Worm (Caenorhabditis elegans) whole organism, young adult: ENCODE measurements around the gene far-3.

Experiments
- C17E4.6 ChIP-seq: fragments of 200-800 bp; sonication (Bioruptor generic); IDR thresholded peaks from 2 replicates; pipeline ENCODE4 v1.3.6; 2022; ENCODE audit warnings: missing genetic modification reagents, missing genetic modification characterization, missing compliant biosample characterization
- F22D6.2 ChIP-seq: sonication (generic microtip); optimal IDR thresholded peaks from 2 replicates; lab custom pipeline; 2016; ENCODE audit warnings: mild to moderate bottlenecking, missing genetic modification characterization, missing compliant biosample characterization
- F37B4.10 ChIP-seq: fragments of 200-800 bp; sonication (Bioruptor generic); IDR thresholded peaks from 2 replicates; pipeline ENCODE4 v1.3.6; 2022; ENCODE audit warnings: missing genetic modification characterization, missing compliant biosample characterization
- F57A8.1 ChIP-seq: fragments of 200-800 bp; sonication (Bioruptor generic); optimal IDR thresholded peaks from 2 replicates; lab custom pipeline; 2018; ENCODE audit warnings: mild to moderate bottlenecking, missing genetic modification characterization, moderate library complexity, missing compliant biosample characterization
- Y53G8AR.9 ChIP-seq: fragments of 200-800 bp; sonication (Bioruptor generic); conservative IDR thresholded peaks from 2 replicates; pipeline ENCODE4 v1.3.6; 2022; ENCODE audit warnings: missing genetic modification reagents, missing genetic modification characterization, missing compliant biosample characterization
- akir-1 ChIP-seq: fragments of 200-800 bp; sonication (Bioruptor generic); optimal IDR thresholded peaks from 2 replicates; lab custom pipeline; 2018; ENCODE audit warnings: mild to moderate bottlenecking, missing genetic modification characterization, moderate library complexity, missing compliant biosample characterization
- atf-7 ChIP-seq: sonication (generic microtip); optimal IDR thresholded peaks from 2 replicates; lab custom pipeline; 2017; ENCODE audit warnings: mild to moderate bottlenecking, missing genetic modification characterization, missing compliant biosample characterization
- athp-1 ChIP-seq: sonication (generic microtip); optimal IDR thresholded peaks from 2 replicates; lab custom pipeline; 2017; ENCODE audit warnings: mild to moderate bottlenecking, missing genetic modification characterization, missing compliant biosample characterization
- attf-3 ChIP-seq: fragments of 200-800 bp; sonication (Bioruptor generic); conservative IDR thresholded peaks from 2 replicates; pipeline ENCODE4 v1.3.6; 2022; ENCODE audit warnings: missing genetic modification reagents, missing genetic modification characterization, missing compliant biosample characterization
- attf-5 ChIP-seq: fragments of 200-800 bp; sonication (Bioruptor generic); optimal IDR thresholded peaks from 2 replicates; lab custom pipeline; 2018; ENCODE audit warnings: mild to moderate bottlenecking, missing genetic modification characterization, missing compliant biosample characterization
- bed-1 ChIP-seq: fragments of 200-800 bp; sonication (Bioruptor generic); IDR thresholded peaks from 2 replicates; pipeline ENCODE4 v1.3.6; 2022; ENCODE audit warnings: missing genetic modification reagents, missing genetic modification characterization, missing compliant biosample characterization
- bed-2 ChIP-seq: fragments of 200-800 bp; sonication (Bioruptor generic); IDR thresholded peaks from 2 replicates; pipeline ENCODE4 v1.3.6; 2022; ENCODE audit warnings: missing genetic modification reagents, missing genetic modification characterization, missing compliant biosample characterization
- ceh-27 ChIP-seq: fragments of 200-800 bp; sonication (Bioruptor generic); optimal IDR thresholded peaks from 2 replicates; lab custom pipeline; 2018; ENCODE audit warnings: mild to moderate bottlenecking, missing genetic modification characterization, moderate library complexity, missing compliant biosample characterization
- ceh-40 ChIP-seq: fragments of 200-800 bp; sonication (Bioruptor generic); IDR thresholded peaks from 2 replicates; pipeline ENCODE4 v1.3.6; 2022; ENCODE audit warnings: missing genetic modification characterization, missing compliant biosample characterization
- ceh-58 ChIP-seq: fragments of 200-800 bp; sonication (Bioruptor generic); IDR thresholded peaks from 2 replicates; pipeline ENCODE4 v1.3.6; 2022; ENCODE audit warnings: missing genetic modification characterization, missing compliant biosample characterization
- ceh-91 ChIP-seq: fragments of 200-800 bp; sonication (Bioruptor generic); IDR thresholded peaks from 2 replicates; pipeline ENCODE4 v1.3.6; 2022; ENCODE audit warnings: missing genetic modification reagents, missing genetic modification characterization, missing compliant biosample characterization
- dpff-1 ChIP-seq: sonication (generic microtip); optimal IDR thresholded peaks from 2 replicates; lab custom pipeline; 2017; ENCODE audit warnings: mild to moderate bottlenecking, missing genetic modification characterization, missing compliant biosample characterization
- efl-1 ChIP-seq: fragments of 150-350 bp; optimal IDR thresholded peaks from 2 replicates; lab custom pipeline; 2014; ENCODE audit warnings: missing biosample characterization, missing genetic modification reagents, missing genetic modification characterization
- hsf-1 ChIP-seq: fragments of 200-800 bp; sonication (Bioruptor generic); IDR thresholded peaks from 2 replicates; pipeline ENCODE4 v1.3.6; 2022; ENCODE audit warnings: missing genetic modification reagents, missing genetic modification characterization, missing compliant biosample characterization
- lag-1 ChIP-seq: fragments of 200-800 bp; sonication (Bioruptor generic); IDR thresholded peaks from 2 replicates; pipeline ENCODE4 v1.3.6; 2022; ENCODE audit warnings: missing genetic modification reagents, missing genetic modification characterization, missing compliant biosample characterization
- let-607 ChIP-seq, 2 experiments: fragments of 200-800 bp in 1 of 2; sonication (Bioruptor generic) in 1 of 2; sonication (generic microtip) in 1 of 2; optimal IDR thresholded peaks; 2 replicates each; lab custom pipeline; 2016 to 2018; ENCODE audit warnings: mild to moderate bottlenecking in 2 of 2, missing compliant biosample characterization in 2 of 2, missing genetic modification characterization in 2 of 2, moderate library complexity in 2 of 2, missing genotype in 1 of 2
- lin-26 ChIP-seq: fragments of 200-800 bp; sonication (Bioruptor generic); IDR thresholded peaks from 2 replicates; pipeline ENCODE4 v1.3.6; 2022; ENCODE audit warnings: missing genetic modification reagents, missing genetic modification characterization, missing compliant biosample characterization
- madf-6 ChIP-seq: fragments of 200-800 bp; sonication (Bioruptor generic); IDR thresholded peaks from 2 replicates; pipeline ENCODE4 v1.3.6; 2022; ENCODE audit warnings: missing genetic modification reagents, missing genetic modification characterization, missing compliant biosample characterization
- madf-8 ChIP-seq: fragments of 200-800 bp; sonication (Bioruptor generic); conservative IDR thresholded peaks from 2 replicates; pipeline ENCODE4 v1.3.6; 2022; ENCODE audit warnings: missing genetic modification reagents, missing genetic modification characterization, missing compliant biosample characterization
- mcd-1 ChIP-seq: fragments of 200-800 bp; sonication (Bioruptor generic); IDR thresholded peaks from 2 replicates; pipeline ENCODE4 v1.3.6; 2022; ENCODE audit warnings: missing genetic modification reagents, missing genetic modification characterization, missing compliant biosample characterization
- nfya-1 ChIP-seq: sonication (generic microtip); optimal IDR thresholded peaks from 2 replicates; lab custom pipeline; 2017; ENCODE audit warnings: antibody characterized with exemption, missing compliant biosample characterization, missing genetic modification characterization, borderline replicate concordance; ENCODE audit not compliant: insufficient read depth
- nfyb-1 ChIP-seq: fragments of 200-800 bp; sonication (Bioruptor generic); IDR thresholded peaks from 2 replicates; pipeline ENCODE4 v1.3.6; 2022; ENCODE audit warnings: missing genetic modification reagents, missing genetic modification characterization, missing compliant biosample characterization
- rpc-1 ChIP-seq, 2 experiments: fragments of 150-350 bp in 1 of 2; sonication (generic microtip) in 1 of 2; optimal IDR thresholded peaks; 2 replicates each; lab custom pipeline; 2014 to 2018; ENCODE audit warnings: missing biosample characterization in 1 of 2, missing genetic modification characterization in 1 of 2, missing genetic modification reagents in 1 of 2, missing genotype in 1 of 2
- sdz-38 ChIP-seq: sonication (generic microtip); optimal IDR thresholded peaks from 2 replicates; lab custom pipeline; 2016; ENCODE audit warnings: missing genotype, missing genetic modification characterization, missing compliant biosample characterization
- snpc-3.4 ChIP-seq: sonication (generic microtip); optimal IDR thresholded peaks from 2 replicates; lab custom pipeline; 2017; ENCODE audit warnings: missing genetic modification characterization, mild to moderate bottlenecking, missing compliant biosample characterization, antibody characterized with exemption, moderate library complexity, missing genotype, missing genetic modification reagents
- somi-1 ChIP-seq: fragments of 200-800 bp; sonication (Bioruptor generic); optimal IDR thresholded peaks from 2 replicates; lab custom pipeline; 2018; ENCODE audit warnings: mild to moderate bottlenecking, missing genetic modification characterization, missing compliant biosample characterization
- tbp1 ChIP-seq: fragments of 200-800 bp; sonication (Bioruptor generic); optimal IDR thresholded peaks from 2 replicates; lab custom pipeline; 2018; ENCODE audit warnings: mild to moderate bottlenecking, missing genetic modification characterization, missing compliant biosample characterization
- tbx-9 ChIP-seq: sonication (generic microtip); optimal IDR thresholded peaks from 2 replicates; lab custom pipeline; 2016; ENCODE audit warnings: borderline replicate concordance, missing genetic modification characterization, inconsistent platforms, missing compliant biosample characterization
- ztf-18 ChIP-seq: sonication (generic microtip); optimal IDR thresholded peaks from 2 replicates; lab custom pipeline; 2016; ENCODE audit warnings: missing genotype, mild to moderate bottlenecking, missing genetic modification characterization, missing compliant biosample characterization
- ztf-25 ChIP-seq: fragments of 200-800 bp; sonication (Bioruptor generic); IDR thresholded peaks from 2 replicates; pipeline ENCODE4 v1.3.6; 2022; ENCODE audit warnings: missing genetic modification reagents, missing genetic modification characterization, missing compliant biosample characterization
- ztf-26 ChIP-seq: sonication (generic microtip); optimal IDR thresholded peaks from 2 replicates; lab custom pipeline; 2017; ENCODE audit warnings: missing genetic modification characterization, missing compliant biosample characterization
- ztf-28 ChIP-seq: fragments of 200-800 bp; sonication (Bioruptor generic); IDR thresholded peaks from 2 replicates; pipeline ENCODE4 v1.3.6; 2022; ENCODE audit warnings: missing genetic modification reagents, missing genetic modification characterization, missing compliant biosample characterization

The far-3 gene

DNA sequence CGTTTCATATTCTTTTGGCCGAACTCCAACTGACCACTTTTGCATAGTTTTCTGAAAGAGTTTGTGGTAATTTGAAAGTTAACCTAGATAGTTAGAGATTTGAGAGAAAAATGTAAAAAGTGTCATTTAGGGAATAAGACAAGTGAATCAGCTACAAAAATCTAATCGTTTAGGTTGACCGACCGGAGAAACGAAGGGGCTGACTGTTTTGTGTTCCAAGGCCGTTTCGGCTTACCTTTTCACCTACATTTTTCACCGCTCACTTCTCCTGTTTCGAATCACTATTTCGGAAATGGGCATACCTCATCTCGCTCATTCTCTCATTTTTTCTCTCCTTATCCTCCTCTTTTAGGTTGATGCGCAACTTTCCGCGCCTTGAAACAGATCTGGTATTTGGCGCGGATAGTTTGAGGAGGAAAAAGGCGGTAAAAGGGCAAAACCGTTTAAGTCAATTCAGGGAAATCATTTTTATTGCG lies 36.2 kb downstream of the far-3 start, which contains the start of gene mpst-7:
Gene mpst-7 (minus strand): TSS at position 51 of the 476 bp plus-strand sequence.
- TF ChIP-seq attf-5 (GFP tag; lab: Kevin White, UChicago), result no peak
- no peak for TF ChIP-seq sdz-38 (tag; lab: Kevin White, UChicago)
- TF ChIP-seq athp-1 (tag; lab: Kevin White, UChicago), result no peak
- TF ChIP-seq snpc-3.4, result no peak
- TF ChIP-seq lag-1 (GFP tag; lab: Robert Waterston, UW), result no peak
- no peak for TF ChIP-seq ztf-28 (GFP tag; lab: Robert Waterston, UW)
- TF ChIP-seq madf-6 (GFP tag; lab: Robert Waterston, UW), result peak; percentile 36; the same call in 1 of the 2 replicates
- no peak for TF ChIP-seq lin-26 (GFP tag; lab: Robert Waterston, UW)
- TF ChIP-seq efl-1 (GFP tag; lab: Kevin White, UChicago), result peak; percentile 57
- no peak for TF ChIP-seq atf-7 (tag; lab: Kevin White, UChicago)

DNA sequence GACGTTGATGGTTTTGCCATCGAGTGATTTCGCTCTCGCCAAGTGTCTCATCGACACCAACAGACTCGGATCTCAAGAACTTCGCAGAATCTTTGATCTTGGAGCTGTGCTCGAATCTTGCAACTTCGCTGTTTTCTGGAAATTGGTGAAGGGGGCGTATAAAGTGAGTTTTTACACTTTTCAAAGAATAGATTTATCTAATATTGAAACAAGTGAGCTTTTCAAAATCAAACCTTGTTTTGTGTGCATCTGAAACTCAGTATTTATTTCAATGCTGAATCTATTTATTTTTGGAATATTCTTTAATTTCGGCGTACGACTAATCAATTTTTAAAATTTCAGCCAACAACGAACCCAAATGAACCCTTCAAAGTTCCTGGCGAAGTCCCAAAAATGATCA lies 43.1 kb downstream of the far-3 start:
- no peak for TF ChIP-seq F57A8.1
- no peak for TF ChIP-seq ceh-40 (GFP tag; lab: Robert Waterston, UW)
- TF ChIP-seq somi-1 (GFP tag; lab: Kevin White, UChicago), result no peak
- TF ChIP-seq F22D6.2, result no peak
- TF ChIP-seq tbp1, result no peak
- TF ChIP-seq athp-1 (tag; lab: Kevin White, UChicago), result no peak
- TF ChIP-seq nfya-1, result no peak
- no peak for TF ChIP-seq F37B4.10 (GFP tag; lab: Robert Waterston, UW)
- TF ChIP-seq rpc-1 (optimal IDR thresholded peaks at IDR 0.05; lab: Kevin White, UChicago), result no peak
- TF ChIP-seq rpc-1 (tag; optimal IDR thresholded peaks at IDR 0.05; lab: Kevin White, UChicago), result no peak
- no peak for TF ChIP-seq ztf-26 (tag; lab: Kevin White, UChicago)
- no peak for TF ChIP-seq C17E4.6 (GFP tag; lab: Robert Waterston, UW)
- TF ChIP-seq, all 124 proteins: peak for 0

DNA sequence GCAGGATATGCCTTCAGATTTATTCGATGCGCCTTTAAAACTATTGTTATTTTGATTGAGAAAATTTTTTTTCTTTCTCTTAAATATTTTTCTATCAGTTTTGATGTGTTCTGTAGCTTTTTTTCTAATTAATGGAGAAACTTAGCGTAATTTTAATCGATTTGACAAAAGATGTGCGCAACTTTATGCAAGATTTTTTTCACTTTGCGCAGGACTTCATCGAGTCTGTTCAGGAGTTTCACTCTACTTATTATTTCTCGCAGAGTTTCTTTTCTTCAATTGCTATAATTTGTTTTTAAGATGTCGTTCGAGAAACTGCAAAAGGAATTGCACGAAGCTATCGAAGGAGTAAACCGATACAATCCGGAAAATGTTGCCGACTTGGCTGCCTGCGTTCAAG lies 43.6 kb downstream of the far-3 start, which contains the start of gene eif-3.K:
Gene eif-3.K (plus strand): TSS at position 301 of the 400 bp plus-strand sequence.
- TF ChIP-seq bed-1 (GFP tag; lab: Robert Waterston, UW), result no peak
- TF ChIP-seq madf-8 (GFP tag; lab: Robert Waterston, UW), result no peak
- TF ChIP-seq ceh-27 (GFP tag; lab: Kevin White, UChicago), result no peak
- no peak for TF ChIP-seq ztf-18 (tag; lab: Kevin White, UChicago)
- TF ChIP-seq rpc-1 (optimal IDR thresholded peaks at IDR 0.05; lab: Kevin White, UChicago), result no peak
- no peak for TF ChIP-seq rpc-1 (tag; optimal IDR thresholded peaks at IDR 0.05; lab: Kevin White, UChicago)
- no peak for TF ChIP-seq ztf-25 (GFP tag; lab: Robert Waterston, UW)
- no peak for TF ChIP-seq tbx-9 (tag; lab: Kevin White, UChicago)
- no peak for TF ChIP-seq Y53G8AR.9
- TF ChIP-seq ceh-91 (GFP tag; lab: Robert Waterston, UW), result no peak
- no peak for TF ChIP-seq dpff-1
- no peak for TF ChIP-seq bed-2
- no peak for TF ChIP-seq hsf-1 (GFP tag; lab: Robert Waterston, UW)
- TF ChIP-seq snpc-3.4, result no peak
- TF ChIP-seq athp-1 (tag; lab: Kevin White, UChicago), result no peak
- TF ChIP-seq akir-1 (GFP tag; lab: Kevin White, UChicago), result no peak
- no peak for TF ChIP-seq tbp1
- TF ChIP-seq, all 124 proteins: peak for 0

DNA sequence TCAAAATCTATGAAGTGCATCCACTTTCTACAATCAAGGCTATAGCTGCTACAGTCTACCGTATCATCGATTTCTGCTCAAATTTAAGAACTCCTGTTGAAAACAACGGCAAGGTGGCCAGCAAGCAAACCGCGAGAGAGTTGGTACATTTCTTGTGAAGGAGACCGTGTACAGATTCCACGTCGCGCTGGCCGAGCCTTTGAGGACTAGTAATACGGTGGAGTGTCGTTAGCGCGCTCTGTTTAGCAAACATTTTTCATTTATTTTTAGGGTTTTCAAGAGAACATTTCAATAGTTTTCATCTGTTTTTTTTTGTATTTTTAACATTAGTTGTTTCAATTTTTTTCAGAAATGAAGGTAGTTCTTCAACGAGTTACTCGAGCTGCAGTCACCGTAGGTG lies 45.0 kb downstream of the far-3 start, which contains the start of gene pqn-68:
Gene pqn-68 (plus strand): TSS at position 350 of the 400 bp plus-strand sequence.
- TF ChIP-seq attf-3 (peak; percentile 91), nfyb-1 (0 out of 2 replicates have a peak, but pooled peaks have one; percentile 22), mcd-1 (0 out of 2 replicates have a peak, but pooled peaks have one; percentile 24), let-607 (tag; optimal IDR thresholded peaks at IDR 0.05; lab: Kevin White, UChicago) (peak; percentile 61 to 62), ceh-58 (no peak)
